Fruit fly (Drosophila melanogaster) whole organism, embryonic: ENCODE measurements around the gene CG5056.

Experiments used
- ATbp ChIP-seq: fragments of 200-800 bp; sonication (Bioruptor generic); optimal IDR thresholded peaks from 2 replicates; lab custom pipeline; 2017; ENCODE audit warnings: missing biosample characterization, mild to moderate bottlenecking, missing genetic modification characterization, missing genetic modification reagents
- Asciz ChIP-seq: fragments of 200-800 bp; sonication (Bioruptor generic); optimal IDR thresholded peaks from 2 replicates; lab custom pipeline; 2017; ENCODE audit warnings: missing biosample characterization, mild to moderate bottlenecking, missing genetic modification characterization, missing genetic modification reagents
- Awh ChIP-seq: fragments of 200-800 bp; sonication (Bioruptor generic); IDR thresholded peaks from 2 replicates; pipeline ENCODE4, ENCODE4 v1.3.6; 2022; ENCODE audit warnings: missing biosample characterization, missing genetic modification characterization
- CG10274 ChIP-seq: fragments of 200-800 bp; sonication (Bioruptor generic); optimal IDR thresholded peaks from 3 replicates; lab custom pipeline; 2017; ENCODE audit warnings: missing biosample characterization, mild to moderate bottlenecking, missing genetic modification characterization
- CG10321 ChIP-seq: fragments of 200-800 bp; sonication (Bioruptor generic); IDR thresholded peaks from 2 replicates; pipeline ENCODE4 v1.3.6; 2022; ENCODE audit warnings: missing biosample characterization, missing genetic modification characterization
- CG10543 ChIP-seq: fragments of 200-800 bp; sonication (Bioruptor generic); optimal IDR thresholded peaks from 3 replicates; lab custom pipeline; 2017; ENCODE audit warnings: missing biosample characterization, mild to moderate bottlenecking, missing genetic modification characterization, moderate library complexity
- CG11093 ChIP-seq: fragments of 200-800 bp; sonication (Bioruptor generic); IDR thresholded peaks from 3 replicates; pipeline ENCODE4 v1.3.6; 2022; ENCODE audit warnings: missing biosample characterization, missing genetic modification characterization
- CG11398 ChIP-seq: fragments of 200-800 bp; sonication (Bioruptor generic); optimal IDR thresholded peaks from 2 replicates; lab custom pipeline; 2016; ENCODE audit warnings: missing biosample characterization, missing genetic modification characterization
- CG11456 ChIP-seq: fragments of 200-800 bp; sonication (Bioruptor generic); IDR thresholded peaks from 3 replicates; pipeline ENCODE4 v1.3.6; 2022; ENCODE audit warnings: missing biosample characterization, missing genetic modification characterization
- CG11560 ChIP-seq: fragments of 200-800 bp; sonication (Bioruptor generic); IDR thresholded peaks from 3 replicates; pipeline ENCODE4 v1.3.6; 2022; ENCODE audit warnings: missing biosample characterization, missing genetic modification characterization
- CG12236 ChIP-seq: fragments of 200-800 bp; sonication (Bioruptor generic); optimal IDR thresholded peaks from 2 replicates; lab custom pipeline; 2016; ENCODE audit warnings: missing biosample characterization, missing genetic modification characterization
- CG12659 ChIP-seq: fragments of 200-800 bp; sonication (Bioruptor generic); optimal IDR thresholded peaks from 3 replicates; lab custom pipeline; 2017; ENCODE audit warnings: mild to moderate bottlenecking, missing biosample characterization, missing genetic modification reagents, missing genetic modification characterization
- CG15073 ChIP-seq: fragments of 200-800 bp; sonication (Bioruptor generic); optimal IDR thresholded peaks from 2 replicates; lab custom pipeline; 2016; ENCODE audit warnings: missing biosample characterization, missing genetic modification characterization
- CG1529 ChIP-seq: fragments of 200-800 bp; sonication (Bioruptor generic); optimal IDR thresholded peaks from 3 replicates; lab custom pipeline; 2018; ENCODE audit warnings: missing biosample characterization, missing genetic modification characterization
- CG15601 ChIP-seq: fragments of 200-800 bp; sonication (Bioruptor generic); optimal IDR thresholded peaks from 3 replicates; lab custom pipeline; 2019; ENCODE audit warnings: missing biosample characterization, mild to moderate bottlenecking, missing genetic modification characterization, moderate library complexity
- CG17359 ChIP-seq: fragments of 200-800 bp; sonication (Bioruptor generic); optimal IDR thresholded peaks from 3 replicates; lab custom pipeline; 2018; ENCODE audit warnings: missing biosample characterization, mild to moderate bottlenecking, missing genetic modification characterization, moderate library complexity
- CG17829 ChIP-seq: fragments of 200-800 bp; optimal IDR thresholded peaks from 2 replicates; lab custom pipeline; 2019; ENCODE audit warnings: missing biosample characterization, mild to moderate bottlenecking, missing genetic modification characterization, moderate library complexity
- CG18262 ChIP-seq: fragments of 200-800 bp; optimal IDR thresholded peaks from 3 replicates; lab custom pipeline; 2019; ENCODE audit warnings: missing biosample characterization, mild to moderate bottlenecking, missing genetic modification characterization, moderate library complexity
- CG2202 ChIP-seq: fragments of 200-800 bp; sonication (Bioruptor generic); optimal IDR thresholded peaks from 2 replicates; lab custom pipeline; 2018; ENCODE audit warnings: missing biosample characterization, mild to moderate bottlenecking, missing genetic modification characterization
- CG30020 ChIP-seq: fragments of 200-800 bp; optimal IDR thresholded peaks from 2 replicates; lab custom pipeline; 2019; ENCODE audit warnings: missing biosample characterization, mild to moderate bottlenecking, missing genetic modification characterization, moderate library complexity
- CG3065 ChIP-seq: fragments of 200-800 bp; sonication (Bioruptor generic); optimal IDR thresholded peaks from 2 replicates; lab custom pipeline; 2016; ENCODE audit warnings: missing biosample characterization, missing genetic modification characterization
- CG4617 ChIP-seq: fragments of 200-800 bp; sonication (Bioruptor generic); optimal IDR thresholded peaks from 3 replicates; lab custom pipeline; 2016; ENCODE audit warnings: missing biosample characterization, missing genetic modification characterization, borderline replicate concordance
- CG7357 ChIP-seq: fragments of 200-800 bp; sonication (Bioruptor generic); IDR thresholded peaks from 3 replicates; pipeline ENCODE4 v1.3.6; 2022; ENCODE audit warnings: missing biosample characterization, missing genetic modification characterization
- CG7372 ChIP-seq: fragments of 200-800 bp; sonication (Bioruptor generic); IDR thresholded peaks from 2 replicates; pipeline ENCODE4 v1.3.6; 2022; ENCODE audit warnings: missing biosample characterization, missing genetic modification characterization
- CG7928 ChIP-seq: fragments of 200-800 bp; sonication (Bioruptor generic); optimal IDR thresholded peaks from 2 replicates; lab custom pipeline; 2017; ENCODE audit warnings: missing biosample characterization, mild to moderate bottlenecking, missing genetic modification characterization
- CG8290 ChIP-seq, 3 experiments: fragments of 200-800 bp; sonication (Bioruptor generic); optimal IDR thresholded peaks; 2 replicates each; lab custom pipeline; 2016 to 2019; ENCODE audit warnings: missing biosample characterization in 3 of 3, missing genetic modification characterization in 3 of 3, mild to moderate bottlenecking in 2 of 3, moderate library complexity in 1 of 3
- CG8388 ChIP-seq: fragments of 200-800 bp; sonication (Bioruptor generic); optimal IDR thresholded peaks from 2 replicates; lab custom pipeline; 2019; ENCODE audit warnings: missing biosample characterization, mild to moderate bottlenecking, missing genetic modification characterization, moderate library complexity
- CG9215 ChIP-seq: fragments of 200-800 bp; sonication (Bioruptor generic); IDR thresholded peaks from 2 replicates; pipeline ENCODE4 v1.3.6; 2022; ENCODE audit warnings: missing biosample characterization, missing genetic modification characterization
- CG9727 ChIP-seq: fragments of 200-800 bp; sonication (Bioruptor generic); optimal IDR thresholded peaks from 3 replicates; lab custom pipeline; 2017; ENCODE audit warnings: missing biosample characterization, mild to moderate bottlenecking, missing genetic modification characterization
- CG9932 ChIP-seq: fragments of 200-800 bp; sonication (Bioruptor generic); IDR thresholded peaks from 2 replicates; pipeline ENCODE4 v1.3.6; 2022; ENCODE audit warnings: missing biosample characterization, missing genetic modification characterization
- CTCF ChIP-seq: fragments of 200-800 bp; sonication (Bioruptor generic); optimal IDR thresholded peaks from 2 replicates; lab custom pipeline; 2017; ENCODE audit warnings: missing biosample characterization, mild to moderate bottlenecking, missing genetic modification characterization, moderate library complexity
- Camta ChIP-seq: fragments of 200-800 bp; sonication (Bioruptor generic); optimal IDR thresholded peaks from 2 replicates; lab custom pipeline; 2016; ENCODE audit warnings: missing biosample characterization, missing genetic modification characterization
- Dad ChIP-seq: fragments of 200-800 bp; sonication (Bioruptor generic); optimal IDR thresholded peaks from 3 replicates; lab custom pipeline; 2016; ENCODE audit warnings: missing biosample characterization, missing genetic modification characterization
- Hmx ChIP-seq: fragments of 200-800 bp; sonication (Bioruptor generic); optimal IDR thresholded peaks from 2 replicates; lab custom pipeline; 2016; ENCODE audit warnings: missing biosample characterization, missing genetic modification characterization
- NC2α ChIP-seq: fragments of 200-800 bp; sonication (Bioruptor generic); optimal IDR thresholded peaks from 2 replicates; lab custom pipeline; 2016; ENCODE audit warnings: missing biosample characterization, missing genetic modification characterization
- Rfx ChIP-seq: fragments of 200-800 bp; sonication (Bioruptor generic); IDR thresholded peaks from 2 replicates; pipeline ENCODE4 v1.3.6; 2022; ENCODE audit warnings: missing biosample characterization, missing genetic modification characterization
- Scr ChIP-seq: fragments of 200-800 bp; sonication (Bioruptor generic); IDR thresholded peaks from 2 replicates; pipeline ENCODE4 v1.3.6; 2022; ENCODE audit warnings: missing biosample characterization, missing genetic modification characterization; ENCODE audit not compliant: partially characterized antibody
- crp ChIP-seq, 2 experiments: fragments of 200-800 bp; sonication (Bioruptor generic); optimal IDR thresholded peaks; 2 replicates in 1 of 2; 3 replicates in 1 of 2; lab custom pipeline; 2017; ENCODE audit warnings: missing biosample characterization in 2 of 2, missing genetic modification characterization in 2 of 2, mild to moderate bottlenecking in 1 of 2, moderate library complexity in 1 of 2
- dysf ChIP-seq: fragments of 200-800 bp; sonication (Bioruptor generic); IDR thresholded peaks from 3 replicates; pipeline ENCODE4 v1.3.6; 2022; ENCODE audit warnings: missing biosample characterization, missing genetic modification characterization
- gcm2 ChIP-seq: fragments of 200-800 bp; sonication (Bioruptor generic); optimal IDR thresholded peaks from 2 replicates; lab custom pipeline; 2016; ENCODE audit warnings: missing biosample characterization, missing genetic modification characterization
- jigr1 ChIP-seq: fragments of 200-800 bp; sonication (Bioruptor generic); IDR thresholded peaks from 3 replicates; pipeline ENCODE4 v1.3.6; 2022; ENCODE audit warnings: missing biosample characterization, missing genetic modification characterization
- ken ChIP-seq: fragments of 200-800 bp; sonication (Bioruptor generic); IDR thresholded peaks from 3 replicates; pipeline ENCODE4 v1.3.6; 2022; ENCODE audit warnings: missing biosample characterization, missing genetic modification characterization
- otp ChIP-seq: fragments of 200-800 bp; sonication (Bioruptor generic); IDR thresholded peaks from 3 replicates; pipeline ENCODE4, ENCODE4 v1.3.6; 2022; ENCODE audit warnings: missing biosample characterization, missing genetic modification characterization
- ranshi ChIP-seq: fragments of 200-800 bp; sonication (Bioruptor generic); IDR thresholded peaks from 2 replicates; pipeline ENCODE4 v1.3.6; 2022; ENCODE audit warnings: missing biosample characterization, missing genetic modification characterization
- sim ChIP-seq: fragments of 200-800 bp; sonication (Bioruptor generic); IDR thresholded peaks from 2 replicates; pipeline ENCODE4 v1.3.6; 2022; ENCODE audit warnings: missing biosample characterization, missing genetic modification characterization
- vfl ChIP-seq: fragments of 200-800 bp; sonication (Bioruptor generic); optimal IDR thresholded peaks from 2 replicates; lab custom pipeline; 2016; ENCODE audit warnings: missing biosample characterization, missing genetic modification characterization
- wdn ChIP-seq: fragments of 200-800 bp; sonication (Bioruptor generic); IDR thresholded peaks from 2 replicates; pipeline ENCODE4 v1.3.6; 2022; ENCODE audit warnings: missing biosample characterization, missing genetic modification characterization
- wek ChIP-seq: fragments of 200-800 bp; sonication (Bioruptor generic); optimal IDR thresholded peaks from 3 replicates; lab custom pipeline; 2018; ENCODE audit warnings: missing biosample characterization, mild to moderate bottlenecking, missing genetic modification characterization, moderate library complexity
- zen ChIP-seq: fragments of 200-800 bp; sonication (Bioruptor generic); optimal IDR thresholded peaks from 3 replicates; lab custom pipeline; 2018; ENCODE audit warnings: missing biosample characterization, mild to moderate bottlenecking, missing genetic modification characterization, moderate library complexity
- zfh1 ChIP-seq: fragments of 200-800 bp; sonication (Bioruptor generic); IDR thresholded peaks from 3 replicates; pipeline ENCODE4 v1.3.6; 2022; ENCODE audit warnings: missing biosample characterization, missing genetic modification characterization
- zfh2 ChIP-seq: fragments of 200-800 bp; sonication (Bioruptor generic); optimal IDR thresholded peaks from 2 replicates; lab custom pipeline; 2016; ENCODE audit warnings: missing biosample characterization, missing genetic modification characterization

The CG5056 gene

DNA sequence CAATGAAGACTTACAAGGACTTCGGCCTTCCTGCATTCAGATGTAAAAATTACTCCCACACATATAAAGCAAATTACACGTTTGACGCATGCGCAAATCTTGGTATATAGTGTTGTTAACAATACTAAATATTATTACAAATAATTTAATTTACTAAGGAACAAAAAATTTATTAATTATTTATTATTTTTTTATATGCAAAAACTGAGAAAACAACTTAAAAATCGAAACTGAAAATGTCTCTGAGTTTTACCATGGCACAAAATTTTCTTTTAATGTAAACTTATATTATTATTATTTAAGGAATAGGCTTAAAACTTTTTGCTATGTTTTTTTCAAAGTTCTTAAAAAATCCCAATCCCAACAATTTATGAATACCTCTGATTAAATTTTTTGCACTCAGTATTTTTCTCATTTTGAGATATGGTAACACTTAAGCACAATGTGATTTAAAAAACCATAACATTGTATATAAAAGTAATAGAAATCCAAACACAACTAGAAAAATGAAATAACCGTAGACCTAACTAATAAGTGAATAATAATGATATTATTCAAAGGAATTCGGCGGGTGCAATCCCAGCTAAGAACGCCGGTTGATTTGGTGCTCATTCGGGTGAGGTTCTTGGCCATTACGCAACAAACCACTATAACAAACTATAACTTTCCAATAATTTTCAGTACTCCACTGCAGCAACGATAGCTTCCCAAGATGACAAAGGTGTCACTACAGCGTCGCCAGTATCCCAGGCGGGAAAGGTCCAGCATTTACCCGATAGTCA is 35.2 kb upstream of the CG5056 start, which contains the start of the genes Schip1 and Cox10 (continued):
- TF ChIP-seq vfl (GFP tag; lab: Kevin White, UChicago) (no peak), CG7357 (GFP tag; lab: Robert Waterston, UW) (no peak), CG4617 (GFP tag; lab: Kevin White, UChicago) (peak; percentile 18), CG12659 (GFP tag; lab: Kevin White, UChicago) (peak; percentile 29), CG12236 (GFP tag; lab: Kevin White, UChicago) (no peak), CG11398 (GFP tag; lab: Kevin White, UChicago) (no peak), zfh2 (GFP tag; lab: Kevin White, UChicago) (no peak), CG11456 (GFP tag; lab: Robert Waterston, UW) (no peak), CG15601 (tag; lab: Kevin White, UChicago) (peak; percentile 23), CG3065 (GFP tag; lab: Kevin White, UChicago) (no peak), CG17829 (peak; percentile 49), sim (GFP tag; lab: Robert Waterston, UW) (no peak), CG8388 (GFP tag; lab: Kevin White, UChicago) (peak; percentile 27), jigr1 (GFP tag; lab: Robert Waterston, UW) (no peak), CG8290 (GFP tag; optimal IDR thresholded peaks at IDR 0.05; lab: Kevin White, UChicago) (no peak), CG8290 (tag; optimal IDR thresholded peaks at IDR 0.05; lab: Kevin White, UChicago) (no peak), ken (GFP tag; lab: Robert Waterston, UW) (no peak), CG17359 (tag; lab: Kevin White, UChicago) (peak; percentile 12), wdn (no peak), CTCF (no peak), CG11560 (no peak), CG30020 (tag; lab: Kevin White, UChicago) (peak; percentile 85), CG2202 (no peak), dysf (no peak), crp (GFP tag; optimal IDR thresholded peaks at IDR 0.05; lab: Kevin White, UChicago) (no peak), gcm2 (GFP tag; lab: Kevin White, UChicago) (no peak), Rfx (no peak), Asciz (GFP tag; lab: Kevin White, UChicago) (no peak), zen (no peak), CG10274 (GFP tag; lab: Kevin White, UChicago) (no peak), ranshi (GFP tag; lab: Robert Waterston, UW) (no peak), otp (GFP tag; lab: Robert Waterston, UW) (no peak), wek (GFP tag; lab: Kevin White, UChicago) (peak; percentile 61), CG18262 (tag; lab: Kevin White, UChicago) (peak; percentile 38), CG15073 (GFP tag; lab: Kevin White, UChicago) (no peak), CG1529 (GFP tag; lab: Kevin White, UChicago) (no peak), Scr (no peak), CG7372 (GFP tag; lab: Robert Waterston, UW) (no peak), Awh (GFP tag; lab: Robert Waterston, UW) (no peak), CG10543 (GFP tag; lab: Kevin White, UChicago) (no peak), NC2α (no peak), CG10321 (GFP tag; lab: Robert Waterston, UW) (no peak), CG11093 (GFP tag; lab: Robert Waterston, UW) (no peak), Hmx (GFP tag; lab: Kevin White, UChicago) (no peak), CG9727 (GFP tag; lab: Kevin White, UChicago) (no peak), CG7928 (GFP tag; lab: Kevin White, UChicago) (no peak), zfh1 (GFP tag; lab: Robert Waterston, UW) (no peak), CG9932 (GFP tag; lab: Robert Waterston, UW) (no peak), CG9215 (no peak), Camta (GFP tag; lab: Kevin White, UChicago) (no peak), Dad (no peak), ATbp (GFP tag; lab: Kevin White, UChicago) (no peak)
